Worm (Caenorhabditis elegans) whole organism, L1 larva: Measurements from ENCODE around the gene Y53F4B.26.
"Not testable (repeated sequence)": the region's sequence is repeated elsewhere in the genome, so short reads cannot be mapped to it uniquely, and the experiment has no call there.

ENCODE experiments used
- C04F5.9 ChIP-seq: sonication (generic microtip); optimal IDR thresholded peaks from 2 replicates; lab custom pipeline; 2016; ENCODE audit warnings: missing genetic modification characterization, missing compliant biosample characterization
- Y116A8C.19 ChIP-seq: sonication (generic microtip); optimal IDR thresholded peaks from 2 replicates; lab custom pipeline; 2016; ENCODE audit warnings: missing compliant biosample characterization, missing genetic modification characterization, borderline replicate concordance
- aly-2 ChIP-seq: fragments of 150-350 bp; optimal IDR thresholded peaks from 2 replicates; lab custom pipeline; 2014; ENCODE audit warnings: missing biosample characterization, missing genetic modification characterization
- ceh-8 ChIP-seq: fragments of 200-800 bp; sonication (Bioruptor generic); optimal IDR thresholded peaks from 2 replicates; lab custom pipeline; 2018; ENCODE audit warnings: mild to moderate bottlenecking, missing genetic modification characterization, moderate library complexity, missing compliant biosample characterization
- efl-3 ChIP-seq: fragments of 200-800 bp; sonication (Bioruptor generic); optimal IDR thresholded peaks from 2 replicates; lab custom pipeline; 2018; ENCODE audit warnings: mild to moderate bottlenecking, missing genetic modification characterization, missing compliant biosample characterization
- egl-13 ChIP-seq: sonication (generic microtip); optimal IDR thresholded peaks from 2 replicates; lab custom pipeline; 2016; ENCODE audit warnings: missing genotype, missing genetic modification reagents, missing genetic modification characterization, missing compliant biosample characterization
- egl-27 ChIP-seq, 2 experiments: fragments of 150-350 bp in 1 of 2; sonication (generic microtip); optimal IDR thresholded peaks; 3 replicates each; lab custom pipeline; 2017 to 2018; ENCODE audit warnings: missing biosample characterization in 2 of 2, missing genetic modification characterization in 2 of 2, missing genetic modification reagents in 2 of 2
- elt-2 ChIP-seq: sonication (generic microtip); optimal IDR thresholded peaks from 2 replicates; lab custom pipeline; 2016; ENCODE audit warnings: missing genetic modification characterization, mild to moderate bottlenecking, inconsistent platforms, missing compliant biosample characterization, missing genetic modification reagents
- fkh-10 ChIP-seq: sonication (generic microtip); optimal IDR thresholded peaks from 2 replicates; lab custom pipeline; 2017; ENCODE audit warnings: missing biosample characterization, missing genetic modification reagents, missing genetic modification characterization
- fkh-8 ChIP-seq: sonication (generic microtip); optimal IDR thresholded peaks from 2 replicates; lab custom pipeline; 2016; ENCODE audit warnings: mild to moderate bottlenecking, missing genetic modification characterization, missing compliant biosample characterization
- fos-1 ChIP-seq: fragments of 150-350 bp; optimal IDR thresholded peaks from 2 replicates; lab custom pipeline; 2014; ENCODE audit warnings: missing biosample characterization, missing genetic modification characterization
- hlh-4 ChIP-seq: sonication (generic microtip); optimal IDR thresholded peaks from 2 replicates; lab custom pipeline; 2016; ENCODE audit warnings: mild to moderate bottlenecking, missing genetic modification characterization, missing compliant biosample characterization
- hpl-2 ChIP-seq: fragments of 150-350 bp; optimal IDR thresholded peaks from 2 replicates; lab custom pipeline; 2014; ENCODE audit warnings: missing biosample characterization, missing genetic modification reagents, missing genetic modification characterization
- irx-1 ChIP-seq: sonication (generic microtip); optimal IDR thresholded peaks from 2 replicates; lab custom pipeline; 2016; ENCODE audit warnings: missing genetic modification characterization, missing compliant biosample characterization
- isw-1 ChIP-seq: fragments of 200-800 bp; sonication (Bioruptor generic); IDR thresholded peaks from 2 replicates; pipeline ENCODE4 v1.3.6; 2022; ENCODE audit warnings: missing genetic modification characterization, missing compliant biosample characterization
- lin-13 ChIP-seq: fragments of 150-350 bp; optimal IDR thresholded peaks from 2 replicates; lab custom pipeline; 2014; ENCODE audit warnings: missing biosample characterization, missing genetic modification reagents, missing genetic modification characterization
- lin-14 ChIP-seq: fragments of 200-800 bp; sonication (Bioruptor generic); optimal IDR thresholded peaks from 2 replicates; lab custom pipeline; 2018; ENCODE audit warnings: mild to moderate bottlenecking, missing genetic modification characterization, moderate library complexity, missing compliant biosample characterization
- lin-15B ChIP-seq: fragments of 150-350 bp; sonication (generic microtip); optimal IDR thresholded peaks from 3 replicates; lab custom pipeline; 2014; ENCODE audit warnings: missing biosample characterization, missing genetic modification characterization
- lin-35 ChIP-seq, 2 experiments: fragments of 150-350 bp; optimal IDR thresholded peaks; 2 replicates each; lab custom pipeline; 2014; ENCODE audit warnings: missing biosample characterization in 2 of 2, missing genetic modification characterization in 2 of 2, missing genetic modification reagents in 2 of 2
- lir-3 ChIP-seq: sonication (generic microtip); optimal IDR thresholded peaks from 2 replicates; lab custom pipeline; 2016; ENCODE audit warnings: mild to moderate bottlenecking, missing genetic modification characterization, moderate library complexity, missing compliant biosample characterization; ENCODE audit not compliant: poor library complexity
- mdl-1 ChIP-seq, 2 experiments: fragments of 150-350 bp; optimal IDR thresholded peaks; 2 replicates each; lab custom pipeline; 2014 to 2017; ENCODE audit warnings: missing biosample characterization in 2 of 2, missing genetic modification characterization in 2 of 2, inconsistent platforms in 1 of 2
- nhr-11 ChIP-seq: fragments of 150-350 bp; optimal IDR thresholded peaks from 2 replicates; lab custom pipeline; 2014; ENCODE audit warnings: missing biosample characterization, missing genetic modification characterization
- nhr-19 ChIP-seq: fragments of 200-800 bp; sonication (Bioruptor generic); conservative IDR thresholded peaks from 2 replicates; pipeline ENCODE4 v1.3.6; 2022; ENCODE audit warnings: missing genetic modification characterization, missing compliant biosample characterization
- nhr-20 ChIP-seq: sonication (generic microtip); optimal IDR thresholded peaks from 2 replicates; lab custom pipeline; 2016; ENCODE audit warnings: mild to moderate bottlenecking, missing genetic modification characterization, missing compliant biosample characterization
- nhr-237 ChIP-seq: fragments of 150-350 bp; optimal IDR thresholded peaks from 2 replicates; lab custom pipeline; 2014; ENCODE audit warnings: missing biosample characterization, missing genetic modification characterization
- nhr-47 ChIP-seq: sonication (generic microtip); optimal IDR thresholded peaks from 2 replicates; lab custom pipeline; 2016; ENCODE audit warnings: mild to moderate bottlenecking, missing genetic modification characterization, moderate library complexity, missing compliant biosample characterization
- nhr-85 ChIP-seq: sonication (generic microtip); peaks from one replicate; lab custom pipeline; 2016; ENCODE audit warnings: missing genetic modification characterization, inconsistent platforms, missing compliant biosample characterization
- nhr-90 ChIP-seq: sonication (generic microtip); optimal IDR thresholded peaks from 2 replicates; lab custom pipeline; 2016; ENCODE audit warnings: mild to moderate bottlenecking, missing genetic modification characterization, missing compliant biosample characterization; ENCODE audit not compliant: poor library complexity
- pax-3 ChIP-seq: fragments of 200-800 bp; sonication (Bioruptor generic); optimal IDR thresholded peaks from 2 replicates; lab custom pipeline; 2018; ENCODE audit warnings: mild to moderate bottlenecking, missing genetic modification characterization, moderate library complexity, missing compliant biosample characterization
- pqm-1 ChIP-seq: sonication (generic microtip); optimal IDR thresholded peaks from 3 replicates; lab custom pipeline; 2017; ENCODE audit warnings: missing biosample characterization, missing genetic modification characterization
- rnt-1 ChIP-seq: sonication (generic microtip); optimal IDR thresholded peaks from 2 replicates; lab custom pipeline; 2016; ENCODE audit warnings: mild to moderate bottlenecking, missing genetic modification characterization, moderate library complexity, missing compliant biosample characterization
- snu-23 ChIP-seq: sonication (generic microtip); optimal IDR thresholded peaks from 2 replicates; lab custom pipeline; 2016; ENCODE audit warnings: missing genetic modification characterization, missing compliant biosample characterization
- tbx-2 ChIP-seq: sonication (generic microtip); optimal IDR thresholded peaks from 2 replicates; lab custom pipeline; 2016; ENCODE audit warnings: missing genetic modification characterization, missing compliant biosample characterization
- tlp-1 ChIP-seq: fragments of 150-350 bp; optimal IDR thresholded peaks from 2 replicates; lab custom pipeline; 2014; ENCODE audit warnings: missing biosample characterization, missing genetic modification characterization
- unc-130 ChIP-seq: fragments of 150-350 bp; optimal IDR thresholded peaks from 2 replicates; lab custom pipeline; 2017; ENCODE audit warnings: missing biosample characterization, missing genetic modification characterization, inconsistent platforms
- unc-62 ChIP-seq: fragments of 150-350 bp; optimal IDR thresholded peaks from 2 replicates; lab custom pipeline; 2014; ENCODE audit warnings: missing biosample characterization, missing genetic modification reagents, missing genetic modification characterization
- unc-86 ChIP-seq: sonication (generic microtip); optimal IDR thresholded peaks from 2 replicates; lab custom pipeline; 2016; ENCODE audit warnings: missing genetic modification characterization, missing compliant biosample characterization
- xbp-1 ChIP-seq: sonication (generic microtip); optimal IDR thresholded peaks from 2 replicates; lab custom pipeline; 2016; ENCODE audit warnings: missing genetic modification characterization, missing compliant biosample characterization
- zag-1 ChIP-seq: fragments of 150-350 bp; optimal IDR thresholded peaks from 2 replicates; lab custom pipeline; 2014; ENCODE audit warnings: missing biosample characterization, missing genetic modification characterization
- zip-4 ChIP-seq: fragments of 200-800 bp; sonication (Bioruptor generic); optimal IDR thresholded peaks from 2 replicates; lab custom pipeline; 2018; ENCODE audit warnings: mild to moderate bottlenecking, missing genetic modification characterization, moderate library complexity, missing compliant biosample characterization
- ztf-11 ChIP-seq, 2 experiments: sonication (generic microtip); optimal IDR thresholded peaks; 2 replicates each; lab custom pipeline; 2016 to 2017; ENCODE audit warnings: missing genetic modification characterization in 2 of 2, missing biosample characterization in 1 of 2, missing compliant biosample characterization in 1 of 2
- ztf-4 ChIP-seq: fragments of 150-350 bp; optimal IDR thresholded peaks from 2 replicates; lab custom pipeline; 2014; ENCODE audit warnings: missing biosample characterization, missing genetic modification characterization

The Y53F4B.26 gene

DNA sequence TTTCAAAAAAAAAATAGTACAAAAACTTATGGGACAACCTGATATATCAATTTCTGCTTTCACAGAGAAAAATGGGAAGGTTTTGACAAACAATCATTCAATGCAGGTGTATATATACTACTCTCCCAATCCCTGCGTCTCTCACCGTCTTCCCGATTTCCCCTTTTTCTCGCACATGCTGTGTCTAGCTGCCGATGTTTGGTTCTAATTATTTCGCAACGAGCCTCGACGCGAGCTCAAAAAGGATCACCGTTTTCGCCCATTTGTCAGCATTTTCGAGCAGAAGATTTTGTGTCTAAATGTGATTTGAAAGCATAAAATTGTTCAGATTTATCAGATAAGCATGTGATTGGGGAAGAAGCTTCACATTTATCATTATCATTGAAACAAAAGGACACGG is 32.4 kb upstream of the Y53F4B.26 start (continued):
- TF ChIP-seq rnt-1 (tag; lab: Kevin White, UChicago) (peak; percentile 8), nhr-237 (tag; lab: Kevin White, UChicago) (peak; percentile 23), snu-23 (peak; percentile 40), lin-14 (peak; percentile 57), mdl-1 (tag; optimal IDR thresholded peaks at IDR 0.05; lab: Kevin White, UChicago) (peak in 1 of 2 experiments; percentile 35), ceh-8 (GFP tag; lab: Kevin White, UChicago) (peak; percentile 62), ztf-11 (tag; optimal IDR thresholded peaks at IDR 0.05; lab: Kevin White, UChicago) (no peak), pqm-1 (tag; lab: Kevin White, UChicago) (no peak), lir-3 (no peak)
- TF ChIP-seq, all 84 proteins: peak for 22

DNA sequence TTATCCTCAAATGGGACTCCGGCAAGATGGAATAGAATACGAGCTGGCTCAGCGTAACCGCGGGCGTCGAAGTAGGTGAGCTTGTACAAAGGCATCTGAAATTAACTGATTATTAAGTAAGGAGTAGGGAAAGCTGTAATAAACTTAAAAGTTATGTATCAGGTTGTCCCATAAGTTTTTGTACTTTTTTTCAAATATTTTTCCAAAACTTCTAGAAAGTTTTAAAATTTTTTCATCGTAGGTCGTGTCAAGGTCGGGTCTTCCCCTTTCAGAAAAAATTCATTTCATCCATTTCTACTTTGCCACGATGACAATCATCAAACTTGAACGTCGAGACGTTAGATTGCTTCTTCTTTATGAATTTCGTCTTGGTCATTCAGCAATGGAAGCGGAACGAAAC is 31.0 kb upstream of the Y53F4B.26 start, which contains the start of gene gst-39:
Gene gst-39 (minus strand): TSS at position 101 of the 400 bp plus-strand sequence.
- not testable (repeated sequence) for TF ChIP-seq nhr-20; unc-86 (tag; lab: Kevin White, UChicago); zag-1 (tag; lab: Kevin White, UChicago)
- TF ChIP-seq, all 84 proteins: peak for 0; not testable (repeated sequence) for 84

DNA sequence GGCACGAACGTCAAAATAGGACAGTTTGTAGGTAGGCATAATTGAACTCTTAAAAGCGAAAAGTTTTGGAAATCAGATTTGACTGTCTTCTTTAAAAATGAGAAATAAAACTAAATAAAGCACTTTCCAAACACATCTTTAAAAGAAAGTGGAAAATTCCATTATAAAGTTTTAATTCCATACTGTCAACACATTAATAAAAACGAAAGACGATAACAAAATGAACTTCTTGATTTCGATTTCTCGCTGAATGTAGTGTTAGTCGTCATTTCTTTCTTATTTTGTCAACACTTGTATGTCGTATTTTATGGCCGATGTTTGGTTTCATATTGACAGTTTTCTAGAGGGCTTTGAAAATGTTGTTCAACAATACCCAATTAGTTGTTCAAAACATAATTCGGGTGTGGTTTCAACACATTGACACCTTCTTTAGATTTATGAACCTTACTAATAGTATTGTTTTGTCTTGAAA is 29.1 kb upstream of the Y53F4B.26 start, which contains the start of gene gst-29:
Gene gst-29 (minus strand): TSS at position 51 of the 472 bp plus-strand sequence.
- no peak for TF ChIP-seq Y116A8C.19 (tag; lab: Kevin White, UChicago)
- no peak for TF ChIP-seq irx-1
- no peak for TF ChIP-seq nhr-47 (tag; lab: Kevin White, UChicago)
- no peak for TF ChIP-seq ztf-4 (tag; lab: Kevin White, UChicago)
- no peak for TF ChIP-seq lin-13 (GFP tag; lab: Kevin White, UChicago)
- TF ChIP-seq nhr-19 (GFP tag; lab: Robert Waterston, UW) = no peak
- TF ChIP-seq nhr-85 = peak; percentile 34
- no peak for TF ChIP-seq rnt-1 (tag; lab: Kevin White, UChicago)
- no peak for TF ChIP-seq tlp-1 (tag; lab: Kevin White, UChicago)

DNA sequence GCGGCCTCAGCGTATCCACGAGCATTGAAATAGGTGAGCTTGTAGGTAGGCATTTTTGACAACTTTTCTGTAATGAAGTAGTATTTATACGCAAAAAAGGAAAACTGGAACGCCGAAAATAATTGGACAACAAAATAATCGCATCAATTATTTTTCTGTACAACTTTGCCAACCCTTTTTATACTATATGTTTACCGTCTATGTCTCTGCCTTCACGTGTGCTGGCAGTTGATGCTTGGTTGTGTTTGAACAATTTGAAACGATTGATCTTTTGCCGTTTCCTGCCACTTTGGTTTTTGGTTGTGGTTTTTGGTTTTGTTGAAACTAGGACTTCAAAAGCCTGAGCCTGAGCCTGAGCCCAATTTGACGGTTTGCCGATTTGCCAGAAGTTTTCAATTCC is 26.6 kb upstream of the Y53F4B.26 start, which contains the start of gene gst-28:
Gene gst-28 (minus strand): TSS at position 238 of the 400 bp plus-strand sequence.
- TF ChIP-seq xbp-1 (tag; lab: Kevin White, UChicago) = no peak
- TF ChIP-seq mdl-1 (tag; optimal IDR thresholded peaks at IDR 0.05; lab: Kevin White, UChicago) = peak in 1 of 2 experiments; percentile 40
- peak in 1 of 2 experiments; percentile 7 for TF ChIP-seq lin-35 (GFP tag; optimal IDR thresholded peaks at IDR 0.05; lab: Kevin White, UChicago)
- no peak for TF ChIP-seq pax-3 (tag; lab: Kevin White, UChicago)
- no peak for TF ChIP-seq hlh-4 (tag; lab: Kevin White, UChicago)
- TF ChIP-seq Y116A8C.19 (tag; lab: Kevin White, UChicago) = no peak
- TF ChIP-seq zip-4 = no peak
- TF ChIP-seq fkh-8 (tag; lab: Kevin White, UChicago) = no peak
- TF ChIP-seq fos-1 (tag; lab: Kevin White, UChicago) = no peak
- TF ChIP-seq egl-13 (tag; lab: Kevin White, UChicago) = no peak
- TF ChIP-seq isw-1 (GFP tag; lab: Robert Waterston, UW) = no peak
- TF ChIP-seq nhr-11 (tag; lab: Kevin White, UChicago) = no peak
- no peak for TF ChIP-seq efl-3 (GFP tag; lab: Kevin White, UChicago)
- TF ChIP-seq lin-13 (GFP tag; lab: Kevin White, UChicago) = no peak
- TF ChIP-seq aly-2 = no peak

DNA sequence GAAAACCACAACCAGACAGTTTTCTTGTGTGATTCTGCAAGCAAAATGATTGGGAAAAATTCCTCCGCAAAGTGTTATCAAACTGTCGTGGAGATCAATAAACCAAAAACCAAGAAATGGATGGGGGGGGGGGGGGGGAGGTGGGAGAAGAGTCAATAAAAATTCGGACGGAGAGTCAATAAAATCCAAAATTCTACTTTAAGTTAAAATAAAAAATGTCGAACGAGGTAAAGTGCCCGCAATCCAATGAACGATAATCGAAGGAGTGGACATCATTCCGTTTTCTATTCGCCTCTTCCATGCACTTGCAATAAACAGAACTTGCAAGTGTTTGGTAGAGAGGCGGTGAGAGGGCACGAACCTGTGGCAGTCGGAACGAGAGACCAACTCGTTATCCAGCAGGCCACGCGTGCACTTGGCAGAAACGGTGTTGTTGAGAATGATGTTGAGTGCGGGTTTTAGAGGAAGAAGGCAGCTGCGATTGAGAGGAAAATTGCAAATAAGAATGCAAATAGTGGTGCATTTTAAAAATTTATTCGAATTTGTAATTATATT is 25.0 kb upstream of the Y53F4B.26 start, which contains the start of gene gst-27:
Gene gst-27 (minus strand): TSS at position 51 of the 555 bp plus-strand sequence.
- TF ChIP-seq unc-130 (tag; lab: Kevin White, UChicago) (peak; percentile 33), zip-4 (peak; percentile 37), fkh-10 (peak; percentile 4), mdl-1 (tag; optimal IDR thresholded peaks at IDR 0.05; lab: Kevin White, UChicago) (peak in 1 of 2 experiments; percentile 81), C04F5.9 (tag; lab: Kevin White, UChicago) (peak; percentile 57), tbx-2 (peak; percentile 76), nhr-47 (tag; lab: Kevin White, UChicago) (peak; percentile 90), lin-35 (GFP tag; optimal IDR thresholded peaks at IDR 0.05; lab: Kevin White, UChicago) (peak; percentile 80 to 90), lin-13 (GFP tag; lab: Kevin White, UChicago) (peak; percentile 72), hpl-2 (GFP tag; lab: Kevin White, UChicago) (peak; percentile 32), pqm-1 (tag; lab: Kevin White, UChicago) (no peak), elt-2 (tag; lab: Kevin White, UChicago) (peak; percentile 55), rnt-1 (tag; lab: Kevin White, UChicago) (peak; percentile 89), egl-27 (tag; optimal IDR thresholded peaks at IDR 0.05; lab: Kevin White, UChicago) (peak; percentile 5 to 49), nhr-90 (peak; percentile 91), isw-1 (GFP tag; lab: Robert Waterston, UW) (peak; percentile 49), unc-62 (no peak), lin-15B (tag; lab: Kevin White, UChicago) (no peak)
